Worm (Caenorhabditis elegans) whole organism, L2 larva: Measurements from ENCODE around the gene dhs-12.
A peak's percentile ranks its signal among the peaks of the same experiment; 100 is the strongest.

ENCODE experiments used
- C34F6.9 ChIP-seq: fragments of 150-350 bp; optimal IDR thresholded peaks from 2 replicates; lab custom pipeline; 2014; ENCODE audit warnings: missing biosample characterization, missing genetic modification characterization
- F13H6.1 ChIP-seq: sonication (generic microtip); optimal IDR thresholded peaks from 2 replicates; lab custom pipeline; 2016; ENCODE audit warnings: missing genetic modification characterization, missing compliant biosample characterization
- R02D3.7 ChIP-seq: fragments of 150-350 bp; optimal IDR thresholded peaks from 2 replicates; lab custom pipeline; 2014; ENCODE audit warnings: missing biosample characterization, missing genetic modification characterization
- Y55F3AM.14 ChIP-seq: fragments of 200-800 bp; sonication (Bioruptor generic); optimal IDR thresholded peaks from 2 replicates; lab custom pipeline; 2018; ENCODE audit warnings: mild to moderate bottlenecking, missing genetic modification characterization, missing compliant biosample characterization
- ZK546.5 ChIP-seq: sonication (generic microtip); optimal IDR thresholded peaks from 2 replicates; lab custom pipeline; 2017; ENCODE audit warnings: missing biosample characterization, missing genetic modification characterization
- alr-1 ChIP-seq: fragments of 150-350 bp; optimal IDR thresholded peaks from 2 replicates; lab custom pipeline; 2014; ENCODE audit warnings: missing biosample characterization, missing genetic modification characterization
- aly-2 ChIP-seq: fragments of 150-350 bp; optimal IDR thresholded peaks from 2 replicates; lab custom pipeline; 2014; ENCODE audit warnings: missing biosample characterization, missing genetic modification characterization
- ama-1 ChIP-seq: fragments of 150-350 bp; optimal IDR thresholded peaks from 2 replicates; lab custom pipeline; 2018; ENCODE audit warnings: inconsistent platforms
- blmp-1 ChIP-seq: sonication (generic microtip); optimal IDR thresholded peaks from 2 replicates; lab custom pipeline; 2017; ENCODE audit warnings: missing genetic modification characterization, mild to moderate bottlenecking, missing compliant biosample characterization, antibody characterized with exemption, moderate library complexity; ENCODE audit not compliant: insufficient read depth
- ceh-16 ChIP-seq: fragments of 150-350 bp; optimal IDR thresholded peaks from 2 replicates; lab custom pipeline; 2014; ENCODE audit warnings: missing biosample characterization, missing genetic modification characterization
- ceh-82 ChIP-seq: fragments of 150-350 bp; optimal IDR thresholded peaks from 2 replicates; lab custom pipeline; 2014; ENCODE audit warnings: missing biosample characterization, missing genetic modification characterization
- crh-2 ChIP-seq: sonication (generic microtip); optimal IDR thresholded peaks from 2 replicates; lab custom pipeline; 2017; ENCODE audit warnings: missing biosample characterization, missing genetic modification characterization
- dmd-4 ChIP-seq: sonication (generic microtip); optimal IDR thresholded peaks from 2 replicates; lab custom pipeline; 2017; ENCODE audit warnings: missing biosample characterization, missing genetic modification characterization
- egl-27 ChIP-seq: sonication (generic microtip); optimal IDR thresholded peaks from 3 replicates; lab custom pipeline; 2017; ENCODE audit warnings: missing biosample characterization, missing genetic modification reagents, missing genetic modification characterization
- elt-1 ChIP-seq: fragments of 150-350 bp; optimal IDR thresholded peaks from 2 replicates; lab custom pipeline; 2014; ENCODE audit warnings: missing biosample characterization, missing genetic modification characterization
- elt-3 ChIP-seq: sonication (generic microtip); optimal IDR thresholded peaks from 2 replicates; lab custom pipeline; 2017; ENCODE audit warnings: missing biosample characterization, missing genetic modification characterization
- fos-1 ChIP-seq: fragments of 150-350 bp; optimal IDR thresholded peaks from 2 replicates; lab custom pipeline; 2014; ENCODE audit warnings: missing biosample characterization, missing genetic modification characterization
- gmeb-1 ChIP-seq: fragments of 150-350 bp; optimal IDR thresholded peaks from 2 replicates; lab custom pipeline; 2014; ENCODE audit warnings: missing biosample characterization, missing genetic modification characterization
- lin-11 ChIP-seq: fragments of 150-350 bp; sonication (generic microtip); optimal IDR thresholded peaks from 2 replicates; lab custom pipeline; 2014; ENCODE audit warnings: missing biosample characterization, missing genetic modification characterization, inconsistent platforms, mixed read lengths
- lin-13 ChIP-seq: fragments of 150-350 bp; optimal IDR thresholded peaks from 2 replicates; lab custom pipeline; 2014; ENCODE audit warnings: missing biosample characterization, missing genetic modification reagents, missing genetic modification characterization
- lin-39 ChIP-seq: fragments of 150-350 bp; optimal IDR thresholded peaks from 2 replicates; lab custom pipeline; 2014; ENCODE audit warnings: missing biosample characterization, missing genetic modification reagents, missing genetic modification characterization
- lsy-2 ChIP-seq, 2 experiments: fragments of 150-350 bp in 1 of 2; sonication (generic microtip) in 1 of 2; optimal IDR thresholded peaks; 2 replicates each; lab custom pipeline; 2014 to 2017; ENCODE audit warnings: missing biosample characterization in 2 of 2, missing genetic modification characterization in 2 of 2
- mab-5 ChIP-seq: fragments of 150-350 bp; optimal IDR thresholded peaks from 2 replicates; lab custom pipeline; 2014; ENCODE audit warnings: missing biosample characterization, missing genetic modification characterization
- mbf-1 ChIP-seq: sonication (generic microtip); optimal IDR thresholded peaks from 2 replicates; lab custom pipeline; 2017; ENCODE audit warnings: missing biosample characterization, missing genetic modification characterization
- mdl-1 ChIP-seq, 2 experiments: fragments of 150-350 bp in 1 of 2; sonication (generic microtip) in 1 of 2; optimal IDR thresholded peaks; 2 replicates each; lab custom pipeline; 2017; ENCODE audit warnings: missing biosample characterization in 2 of 2, missing genetic modification characterization in 2 of 2
- nhr-10 ChIP-seq: sonication (generic microtip); optimal IDR thresholded peaks from 2 replicates; lab custom pipeline; 2017; ENCODE audit warnings: missing biosample characterization, missing genetic modification characterization
- nhr-11 ChIP-seq: fragments of 150-350 bp; optimal IDR thresholded peaks from 2 replicates; lab custom pipeline; 2014; ENCODE audit warnings: missing biosample characterization, missing genetic modification characterization
- nhr-12 ChIP-seq: fragments of 150-350 bp; optimal IDR thresholded peaks from 2 replicates; lab custom pipeline; 2014; ENCODE audit warnings: missing biosample characterization, missing genetic modification characterization
- nhr-129 ChIP-seq: fragments of 150-350 bp; optimal IDR thresholded peaks from 2 replicates; lab custom pipeline; 2014; ENCODE audit warnings: missing biosample characterization, missing genetic modification characterization
- nhr-21 ChIP-seq: fragments of 150-350 bp; optimal IDR thresholded peaks from 2 replicates; lab custom pipeline; 2014; ENCODE audit warnings: missing biosample characterization, missing genetic modification characterization
- nhr-23 ChIP-seq: fragments of 150-350 bp; optimal IDR thresholded peaks from 2 replicates; lab custom pipeline; 2014; ENCODE audit warnings: missing biosample characterization, missing genetic modification reagents, missing genetic modification characterization
- nhr-237 ChIP-seq: fragments of 150-350 bp; optimal IDR thresholded peaks from 2 replicates; lab custom pipeline; 2014; ENCODE audit warnings: missing biosample characterization, missing genetic modification characterization
- nhr-25 ChIP-seq: fragments of 150-350 bp; sonication (generic microtip); optimal IDR thresholded peaks from 3 replicates; lab custom pipeline; 2014; ENCODE audit warnings: missing biosample characterization, missing genetic modification characterization
- nhr-6 ChIP-seq: fragments of 150-350 bp; optimal IDR thresholded peaks from 2 replicates; lab custom pipeline; 2014; ENCODE audit warnings: missing biosample characterization, missing genetic modification characterization
- nhr-77 ChIP-seq: fragments of 150-350 bp; optimal IDR thresholded peaks from 2 replicates; lab custom pipeline; 2014; ENCODE audit warnings: missing biosample characterization, missing genetic modification characterization
- peb-1 ChIP-seq: fragments of 150-350 bp; optimal IDR thresholded peaks from 2 replicates; lab custom pipeline; 2014; ENCODE audit warnings: missing biosample characterization, missing genetic modification characterization
- sem-4 ChIP-seq: fragments of 150-350 bp; optimal IDR thresholded peaks from 2 replicates; lab custom pipeline; 2014; ENCODE audit warnings: missing biosample characterization, missing genetic modification reagents, missing genetic modification characterization
- skn-1 ChIP-seq: sonication (generic microtip); optimal IDR thresholded peaks from 2 replicates; lab custom pipeline; 2017; ENCODE audit warnings: missing biosample characterization, missing genetic modification characterization
- sma-3 ChIP-seq: sonication (generic microtip); optimal IDR thresholded peaks from 2 replicates; lab custom pipeline; 2016; ENCODE audit warnings: missing genetic modification reagents, missing genetic modification characterization, missing compliant biosample characterization
- sma-9 ChIP-seq, 2 experiments: fragments of 150-350 bp in 1 of 2; sonication (generic microtip) in 1 of 2; optimal IDR thresholded peaks; 2 replicates each; lab custom pipeline; 2014 to 2016; ENCODE audit warnings: missing genetic modification characterization in 2 of 2, mild to moderate bottlenecking in 1 of 2, missing biosample characterization in 1 of 2, missing compliant biosample characterization in 1 of 2, missing genetic modification reagents in 1 of 2, moderate library complexity in 1 of 2
- snpc-4 ChIP-seq: fragments of 150-350 bp; optimal IDR thresholded peaks from 2 replicates; lab custom pipeline; 2014; ENCODE audit warnings: missing biosample characterization, missing genetic modification characterization
- unc-39 ChIP-seq: fragments of 150-350 bp; optimal IDR thresholded peaks from 2 replicates; lab custom pipeline; 2014; ENCODE audit warnings: missing biosample characterization, missing genetic modification characterization
- unc-55 ChIP-seq: fragments of 150-350 bp; sonication (generic microtip); optimal IDR thresholded peaks from 3 replicates; lab custom pipeline; 2014; ENCODE audit warnings: missing biosample characterization, missing genetic modification reagents, missing genetic modification characterization
- unc-62 ChIP-seq: fragments of 150-350 bp; optimal IDR thresholded peaks from 2 replicates; lab custom pipeline; 2014; ENCODE audit warnings: missing biosample characterization, missing genetic modification reagents, missing genetic modification characterization
- zag-1 ChIP-seq: fragments of 150-350 bp; optimal IDR thresholded peaks from 2 replicates; lab custom pipeline; 2014; ENCODE audit warnings: missing biosample characterization, missing genetic modification characterization
- ztf-1 ChIP-seq: fragments of 200-800 bp; sonication (Bioruptor generic); conservative IDR thresholded peaks from 2 replicates; pipeline ENCODE4 v1.3.6; 2022; ENCODE audit warnings: missing genetic modification characterization, missing compliant biosample characterization
- ztf-11 ChIP-seq: sonication (generic microtip); optimal IDR thresholded peaks from 2 replicates; lab custom pipeline; 2017; ENCODE audit warnings: missing biosample characterization, missing genetic modification characterization
- ztf-4 ChIP-seq: fragments of 150-350 bp; optimal IDR thresholded peaks from 2 replicates; lab custom pipeline; 2014; ENCODE audit warnings: missing biosample characterization, missing genetic modification characterization

dhs-12 gene

ce11 chrIV:10174932-10175732, 32.9 kb downstream of the dhs-12 start:
- peak; percentile 4 for TF ChIP-seq F13H6.1 (tag; lab: Kevin White, UChicago)
- no peak for TF ChIP-seq fos-1 (tag; lab: Kevin White, UChicago)
- no peak for TF ChIP-seq nhr-25
- TF ChIP-seq nhr-23 (tag; lab: Kevin White, UChicago) = no peak
- no peak for TF ChIP-seq egl-27
- TF ChIP-seq dmd-4 = no peak
- TF ChIP-seq snpc-4 (tag; lab: Kevin White, UChicago) = no peak
- peak; percentile 15 for TF ChIP-seq C34F6.9
- TF ChIP-seq peb-1 (tag; lab: Kevin White, UChicago) = peak; percentile 42
- TF ChIP-seq mbf-1 (tag; lab: Kevin White, UChicago) = no peak
- TF ChIP-seq Y55F3AM.14 (GFP tag; lab: Kevin White, UChicago) = no peak
- TF ChIP-seq mab-5 = no peak
- no peak for TF ChIP-seq lin-39 (tag; lab: Kevin White, UChicago)
- peak; percentile 12 for TF ChIP-seq sem-4
- no peak for TF ChIP-seq sma-9 (GFP tag; optimal IDR thresholded peaks at IDR 0.05; lab: Kevin White, UChicago)
- TF ChIP-seq sma-9 (tag; optimal IDR thresholded peaks at IDR 0.05; lab: Kevin White, UChicago) = no peak
- TF ChIP-seq ztf-4 = no peak
- no peak for TF ChIP-seq elt-1 (tag; lab: Kevin White, UChicago)
- peak in 1 of 2 experiments; percentile 16 for TF ChIP-seq lsy-2 (tag; optimal IDR thresholded peaks at IDR 0.05; lab: Kevin White, UChicago)
- TF ChIP-seq lin-11 (tag; lab: Kevin White, UChicago) = no peak

ce11 chrIV:10176252-10176730, 34.0 kb downstream of the dhs-12 start, which contains the start of gene rack-1:
Gene rack-1, plus strand, starts transcription at chrIV:10176680.
- TF ChIP-seq C34F6.9 (peak; percentile 66), ceh-16 (tag; lab: Kevin White, UChicago) (peak; percentile 47), lin-11 (tag; lab: Kevin White, UChicago) (peak; percentile 6), gmeb-1 (tag; lab: Kevin White, UChicago) (peak; percentile 63), lin-39 (tag; lab: Kevin White, UChicago) (no peak), egl-27 (peak; percentile 12), unc-55 (GFP tag; lab: Kevin White, UChicago) (peak; percentile 83), ztf-4 (no peak), zag-1 (tag; lab: Kevin White, UChicago) (no peak), nhr-129 (tag; lab: Kevin White, UChicago) (peak; percentile 60), ztf-1 (GFP tag; lab: Robert Waterston, UW) (no peak), sma-3 (peak; percentile 35), F13H6.1 (tag; lab: Kevin White, UChicago) (peak; percentile 34), lin-13 (GFP tag; lab: Kevin White, UChicago) (peak; percentile 33), aly-2 (tag; lab: Kevin White, UChicago) (no peak), nhr-10 (tag; lab: Kevin White, UChicago) (no peak), nhr-237 (no peak), elt-1 (tag; lab: Kevin White, UChicago) (no peak), unc-39 (tag; lab: Kevin White, UChicago) (no peak), lsy-2 (tag; optimal IDR thresholded peaks at IDR 0.05; lab: Kevin White, UChicago) (peak; percentile 38 to 82), nhr-77 (no peak), sma-9 (GFP tag; optimal IDR thresholded peaks at IDR 0.05; lab: Kevin White, UChicago) (no peak), sma-9 (tag; optimal IDR thresholded peaks at IDR 0.05; lab: Kevin White, UChicago) (no peak), dmd-4 (no peak), mdl-1 (tag; optimal IDR thresholded peaks at IDR 0.05; lab: Kevin White, UChicago) (no peak), ZK546.5 (tag; lab: Kevin White, UChicago) (no peak), blmp-1 (tag; lab: Kevin White, UChicago) (no peak), nhr-25 (peak; percentile 34), nhr-11 (tag; lab: Kevin White, UChicago) (no peak), ceh-82 (tag; lab: Kevin White, UChicago) (no peak), R02D3.7 (tag; lab: Kevin White, UChicago) (no peak), snpc-4 (tag; lab: Kevin White, UChicago) (no peak), nhr-21 (peak; percentile 27), crh-2 (peak; percentile 79), ztf-11 (tag; lab: Kevin White, UChicago) (no peak), mab-5 (no peak), Y55F3AM.14 (GFP tag; lab: Kevin White, UChicago) (no peak), sem-4 (no peak), mbf-1 (tag; lab: Kevin White, UChicago) (no peak), nhr-23 (tag; lab: Kevin White, UChicago) (no peak), ama-1 (no peak), peb-1 (tag; lab: Kevin White, UChicago) (no peak), nhr-12 (tag; lab: Kevin White, UChicago) (no peak), elt-3 (tag; lab: Kevin White, UChicago) (no peak), unc-62 (GFP tag; lab: Kevin White, UChicago) (no peak), alr-1 (tag; lab: Kevin White, UChicago) (no peak), nhr-6 (tag; lab: Kevin White, UChicago) (no peak), skn-1 (tag; lab: Kevin White, UChicago) (no peak), fos-1 (tag; lab: Kevin White, UChicago) (peak; percentile 23)
